Worm (Caenorhabditis elegans): Measurements from ENCODE around the gene toe-2.

toe-2 gene

ce11 chrII:6565077-6565476 lies 43.9 kb upstream of the toe-2 start, which contains the start of gene mpz-3:
TSS of gene mpz-3 (minus strand) at chrII:6565396.
- TF ChIP-seq ceh-44 (GFP tag; IDR thresholded peaks at IDR 0.05), result peak; percentile 70; the same call in 1 of the 2 replicates
- TF ChIP-seq daf-19 (GFP tag; conservative IDR thresholded peaks at IDR 0.05), result 0 out of 2 replicates have a peak, but pooled peaks have one; percentile 40
- TF ChIP-seq snpc-1.2 (GFP tag; IDR thresholded peaks at IDR 0.05), result peak; percentile 49; the same call in 1 of the 2 replicates
- peak in 1 of 2 experiments; percentile 42 for TF ChIP-seq daf-16 (GFP tag; optimal IDR thresholded peaks at IDR 0.05)
- peak; percentile 36 for TF ChIP-seq daf-16 (tag; optimal IDR thresholded peaks at IDR 0.05)
- no peak for TF ChIP-seq F49E8.2 (tag; optimal IDR thresholded peaks at IDR 0.05; ENCODE audit: borderline replicate concordance)
- TF ChIP-seq mdt-29 (GFP tag; IDR thresholded peaks at IDR 0.05), result peak; percentile 30; the same call in 1 of the 2 replicates
- TF ChIP-seq hlh-11 (tag; optimal IDR thresholded peaks at IDR 0.05), result no peak
- peak; percentile 42 for TF ChIP-seq mxl-3 (GFP tag; optimal IDR thresholded peaks at IDR 0.05)
- 0 out of 2 replicates have a peak, but pooled peaks have one; percentile 54 for TF ChIP-seq Y105C5A.15 (GFP tag; IDR thresholded peaks at IDR 0.05)
- TF ChIP-seq ztf-7 (tag; optimal IDR thresholded peaks at IDR 0.05), result peak; percentile 34
- TF ChIP-seq F44E2.7 (GFP tag; IDR thresholded peaks at IDR 0.05), result peak; percentile 52; the same call in 1 of the 2 replicates
- TF ChIP-seq mxl-2 (GFP tag; conservative IDR thresholded peaks at IDR 0.05), result 0 out of 2 replicates have a peak, but pooled peaks have one; percentile 24
- TF ChIP-seq nhr-77 (tag; optimal IDR thresholded peaks at IDR 0.05), result peak; percentile 0
- no peak for TF ChIP-seq nhr-6 (tag; optimal IDR thresholded peaks at IDR 0.05)
- TF ChIP-seq ZK337.2 (GFP tag; IDR thresholded peaks at IDR 0.05), result 0 out of 2 replicates have a peak, but pooled peaks have one; percentile 69
- no peak for TF ChIP-seq T26A8.4 (GFP tag; IDR thresholded peaks at IDR 0.05)
- peak; percentile 87 for TF ChIP-seq lim-7 (GFP tag; IDR thresholded peaks at IDR 0.05)
- TF ChIP-seq dve-1 (tag; optimal IDR thresholded peaks at IDR 0.05; ENCODE audit: insufficient read depth), result no peak
- TF ChIP-seq nhr-48 (tag; optimal IDR thresholded peaks at IDR 0.05), result peak; percentile 26
- TF ChIP-seq lin-38 (GFP tag; IDR thresholded peaks at IDR 0.05), result peak; percentile 69
- TF ChIP-seq pha-4 (GFP tag; IDR thresholded peaks at IDR 0.05), result peak; percentile 68; the same call in 1 of the 2 replicates
- no peak for TF ChIP-seq pha-4 (tag; optimal IDR thresholded peaks at IDR 0.05)
- TF ChIP-seq ctbp-1 (GFP tag; IDR thresholded peaks at IDR 0.05), result peak; percentile 55; the same call in 1 of the 2 replicates
- TF ChIP-seq saeg-2 (GFP tag; IDR thresholded peaks at IDR 0.05), result no peak
- peak; percentile 62 for TF ChIP-seq rbr-2 (tag; optimal IDR thresholded peaks at IDR 0.05)
- peak; percentile 62 for TF ChIP-seq nhr-102 (tag; optimal IDR thresholded peaks at IDR 0.05)
- TF ChIP-seq aha-1 (tag), result peak; percentile 88
- TF ChIP-seq daf-8 (GFP tag; IDR thresholded peaks at IDR 0.05), result 0 out of 2 replicates have a peak, but pooled peaks have one; percentile 37
- TF ChIP-seq F10B5.3 (tag; optimal IDR thresholded peaks at IDR 0.05), result no peak
- TF ChIP-seq nhr-28 (tag; optimal IDR thresholded peaks at IDR 0.05), result peak; percentile 43
- peak; percentile 68; the same call in 1 of the 2 replicates for TF ChIP-seq nhr-41 (GFP tag; IDR thresholded peaks at IDR 0.05)
- 0 out of 2 replicates have a peak, but pooled peaks have one; percentile 29 for TF ChIP-seq tra-1 (GFP tag; IDR thresholded peaks at IDR 0.05)
- peak; percentile 22 for TF ChIP-seq T20F7.1 (GFP tag; optimal IDR thresholded peaks at IDR 0.05)
- no peak for TF ChIP-seq madf-5 (GFP tag; IDR thresholded peaks at IDR 0.05)
- TF ChIP-seq unc-130 (GFP tag; optimal IDR thresholded peaks at IDR 0.05), result peak; percentile 47
- no peak for TF ChIP-seq aly-2 (tag; optimal IDR thresholded peaks at IDR 0.05)
- peak; percentile 67 for TF ChIP-seq madf-9 (GFP tag; conservative IDR thresholded peaks at IDR 0.05)
- TF ChIP-seq gei-8 (GFP tag; optimal IDR thresholded peaks at IDR 0.05), result peak; percentile 15
- peak in 1 of 2 experiments; percentile 32 for TF ChIP-seq mdl-1 (tag; optimal IDR thresholded peaks at IDR 0.05)
- TF ChIP-seq hlh-30 (tag; optimal IDR thresholded peaks at IDR 0.05; ENCODE audit: insufficient read depth), result peak; percentile 26

- TF ChIP-seq nhr-237 (tag; optimal IDR thresholded peaks at IDR 0.05) (no peak), fkh-10 (GFP tag; optimal IDR thresholded peaks at IDR 0.05) (no peak), cey-2 (tag; optimal IDR thresholded peaks at IDR 0.05; ENCODE audit: borderline replicate concordance, insufficient read depth) (no peak), set-16 (GFP tag; IDR thresholded peaks at IDR 0.05) (no peak), ctbp-1 (GFP tag; IDR thresholded peaks at IDR 0.05) (peak; percentile 49; the same call in 1 of the 2 replicates), hif-1 (tag; optimal IDR thresholded peaks at IDR 0.05) (peak in 1 of 2 experiments; percentile 7), T26A8.4 (GFP tag; IDR thresholded peaks at IDR 0.05) (peak; percentile 35; the same call in 1 of the 2 replicates), zfp-3 (GFP tag; conservative IDR thresholded peaks at IDR 0.05) (no peak), R02D3.7 (tag; optimal IDR thresholded peaks at IDR 0.05) (no peak), skn-1 (tag; optimal IDR thresholded peaks at IDR 0.05) (no peak), zip-11 (GFP tag; IDR thresholded peaks at IDR 0.05) (no peak), unc-39 (tag; optimal IDR thresholded peaks at IDR 0.05) (no peak), php-3 (GFP tag; IDR thresholded peaks at IDR 0.05) (no peak)
Observed at ce11 chrII:6563238-6563637, 42.1 kb upstream of the toe-2 start.

Data from whole organism, L4 larva.